Fruit fly (Drosophila melanogaster) whole organism, embryonic: Measurements from ENCODE around the gene CG17717.

Experiments used
- Antp ChIP-seq: fragments of 200-800 bp; sonication (Bioruptor generic); optimal IDR thresholded peaks from 3 replicates; lab custom pipeline; 2016; ENCODE audit warnings: missing biosample characterization, missing genetic modification characterization
- CG10565 ChIP-seq: fragments of 200-800 bp; sonication (Bioruptor generic); optimal IDR thresholded peaks from 3 replicates; lab custom pipeline; 2016; ENCODE audit warnings: missing biosample characterization, mild to moderate bottlenecking, missing genetic modification characterization
- CG11085 ChIP-seq: fragments of 200-800 bp; sonication (Bioruptor generic); IDR thresholded peaks from 2 replicates; pipeline ENCODE4 v1.3.6; 2022; ENCODE audit warnings: missing biosample characterization, missing genetic modification characterization
- CG11093 ChIP-seq: fragments of 200-800 bp; sonication (Bioruptor generic); IDR thresholded peaks from 3 replicates; pipeline ENCODE4 v1.3.6; 2022; ENCODE audit warnings: missing biosample characterization, missing genetic modification characterization
- CG12071 ChIP-seq: fragments of 200-800 bp; sonication (Bioruptor generic); optimal IDR thresholded peaks from 3 replicates; lab custom pipeline; 2018; ENCODE audit warnings: missing biosample characterization, mild to moderate bottlenecking, missing genetic modification characterization
- CG1233 ChIP-seq: fragments of 200-800 bp; sonication (Bioruptor generic); optimal IDR thresholded peaks from 4 replicates; lab custom pipeline; 2018; ENCODE audit warnings: missing biosample characterization, mild to moderate bottlenecking, missing genetic modification characterization
- CG13287 ChIP-seq: fragments of 200-800 bp; sonication (Bioruptor generic); IDR thresholded peaks from 2 replicates; pipeline ENCODE4 v1.3.6; 2022; ENCODE audit warnings: missing biosample characterization, missing genetic modification characterization; ENCODE audit not compliant: partially characterized antibody
- CG15073 ChIP-seq: fragments of 200-800 bp; sonication (Bioruptor generic); optimal IDR thresholded peaks from 2 replicates; lab custom pipeline; 2016; ENCODE audit warnings: missing biosample characterization, missing genetic modification characterization
- CG16779 ChIP-seq: fragments of 200-800 bp; sonication (Bioruptor generic); IDR thresholded peaks from 2 replicates; pipeline ENCODE4 v1.3.6; 2022; ENCODE audit warnings: missing biosample characterization, missing genetic modification characterization
- CG16863 ChIP-seq: fragments of 200-800 bp; sonication (Bioruptor generic); optimal IDR thresholded peaks from 3 replicates; lab custom pipeline; 2016; ENCODE audit warnings: missing biosample characterization, missing genetic modification characterization
- CG1832 ChIP-seq: fragments of 200-800 bp; sonication (Bioruptor generic); optimal IDR thresholded peaks from 2 replicates; lab custom pipeline; 2017; ENCODE audit warnings: missing biosample characterization, mild to moderate bottlenecking, missing genetic modification characterization, inconsistent platforms
- CG2712 ChIP-seq: fragments of 200-800 bp; optimal IDR thresholded peaks from 3 replicates; lab custom pipeline; 2019; ENCODE audit warnings: missing biosample characterization, mild to moderate bottlenecking, missing genetic modification characterization, moderate library complexity
- CG31365 ChIP-seq: fragments of 200-800 bp; sonication (Bioruptor generic); optimal IDR thresholded peaks from 2 replicates; lab custom pipeline; 2018; ENCODE audit warnings: missing biosample characterization, mild to moderate bottlenecking, missing genetic modification characterization
- CG34376 ChIP-seq: fragments of 200-800 bp; sonication (Bioruptor generic); optimal IDR thresholded peaks from 2 replicates; lab custom pipeline; 2018; ENCODE audit warnings: missing biosample characterization, mild to moderate bottlenecking, missing genetic modification characterization
- CG8478 ChIP-seq: fragments of >200 bp; optimal IDR thresholded peaks from 2 replicates; lab custom pipeline; 2018
- D19A ChIP-seq: fragments of 200-800 bp; optimal IDR thresholded peaks from 3 replicates; lab custom pipeline; 2019; ENCODE audit warnings: missing biosample characterization, mild to moderate bottlenecking, missing genetic modification characterization, moderate library complexity
- D19B ChIP-seq: fragments of 200-800 bp; sonication (Bioruptor generic); optimal IDR thresholded peaks from 2 replicates; lab custom pipeline; 2017; ENCODE audit warnings: missing biosample characterization, mild to moderate bottlenecking, missing genetic modification characterization
- Fer1 ChIP-seq: fragments of 200-800 bp; sonication (Bioruptor generic); optimal IDR thresholded peaks from 2 replicates; lab custom pipeline; 2017; ENCODE audit warnings: missing biosample characterization, mild to moderate bottlenecking, missing genetic modification characterization
- Fer2 ChIP-seq: fragments of 200-800 bp; sonication (Bioruptor generic); optimal IDR thresholded peaks from 2 replicates; lab custom pipeline; 2018; ENCODE audit warnings: missing biosample characterization, mild to moderate bottlenecking, missing genetic modification characterization, moderate library complexity
- HHEX ChIP-seq: fragments of 200-800 bp; sonication (Bioruptor generic); optimal IDR thresholded peaks from 3 replicates; lab custom pipeline; 2017; ENCODE audit warnings: missing biosample characterization, mild to moderate bottlenecking, missing genetic modification characterization, missing genetic modification reagents
- HmgZ ChIP-seq: fragments of 200-800 bp; sonication (Bioruptor generic); optimal IDR thresholded peaks from 2 replicates; lab custom pipeline; 2018; ENCODE audit warnings: missing biosample characterization, mild to moderate bottlenecking, missing genetic modification characterization
- Hmx ChIP-seq: fragments of 200-800 bp; sonication (Bioruptor generic); optimal IDR thresholded peaks from 2 replicates; lab custom pipeline; 2016; ENCODE audit warnings: missing biosample characterization, missing genetic modification characterization
- Mad ChIP-seq: fragments of 200-800 bp; sonication (Bioruptor generic); optimal IDR thresholded peaks from 2 replicates; lab custom pipeline; 2016; ENCODE audit warnings: missing biosample characterization, missing genetic modification characterization
- Mrtf ChIP-seq: fragments of 200-800 bp; sonication (Bioruptor generic); IDR thresholded peaks from 3 replicates; pipeline ENCODE4 v1.3.6; 2022; ENCODE audit warnings: missing biosample characterization, missing genetic modification characterization
- Myb ChIP-seq: fragments of 200-800 bp; sonication (Bioruptor generic); optimal IDR thresholded peaks from 2 replicates; lab custom pipeline; 2016; ENCODE audit warnings: missing biosample characterization, missing genetic modification characterization
- Nf-YC ChIP-seq: fragments of 200-800 bp; optimal IDR thresholded peaks from 3 replicates; lab custom pipeline; 2019; ENCODE audit warnings: missing biosample characterization, mild to moderate bottlenecking, missing genetic modification characterization, moderate library complexity
- Oli ChIP-seq: fragments of 200-800 bp; sonication (Bioruptor generic); optimal IDR thresholded peaks from 2 replicates; lab custom pipeline; 2018; ENCODE audit warnings: missing biosample characterization, mild to moderate bottlenecking, missing genetic modification characterization, moderate library complexity
- Opbp ChIP-seq: fragments of 200-800 bp; sonication (Bioruptor generic); IDR thresholded peaks from 3 replicates; pipeline ENCODE4 v1.3.6; 2022; ENCODE audit warnings: missing biosample characterization, missing genetic modification characterization; ENCODE audit not compliant: partially characterized antibody
- Spps ChIP-seq: fragments of 200-800 bp; sonication (Bioruptor generic); optimal IDR thresholded peaks from 2 replicates; lab custom pipeline; 2018; ENCODE audit warnings: missing biosample characterization, mild to moderate bottlenecking, missing genetic modification characterization
- Taf1 ChIP-seq: fragments of 200-800 bp; sonication (Bioruptor generic); IDR thresholded peaks from 2 replicates; pipeline ENCODE4 v1.3.6; 2022; ENCODE audit warnings: missing biosample characterization, missing genetic modification characterization
- ac ChIP-seq: fragments of 200-800 bp; sonication (Bioruptor generic); optimal IDR thresholded peaks from 3 replicates; lab custom pipeline; 2017; ENCODE audit warnings: missing biosample characterization, mild to moderate bottlenecking, missing genetic modification characterization
- bowl ChIP-seq: fragments of 200-800 bp; sonication (Bioruptor generic); IDR thresholded peaks from 2 replicates; pipeline ENCODE4 v1.3.6; 2022; ENCODE audit warnings: missing biosample characterization, missing genetic modification characterization
- dati ChIP-seq: fragments of 200-800 bp; sonication (Bioruptor generic); IDR thresholded peaks from 2 replicates; pipeline ENCODE4 v1.3.6; 2022; ENCODE audit warnings: missing biosample characterization, missing genetic modification characterization
- exex ChIP-seq: fragments of 200-800 bp; sonication (Bioruptor generic); optimal IDR thresholded peaks from 4 replicates; lab custom pipeline; 2018; ENCODE audit warnings: missing biosample characterization, mild to moderate bottlenecking, missing genetic modification characterization, moderate library complexity
- fd102C ChIP-seq: fragments of 200-800 bp; sonication (Bioruptor generic); optimal IDR thresholded peaks from 2 replicates; lab custom pipeline; 2018; ENCODE audit warnings: missing biosample characterization, mild to moderate bottlenecking, missing genetic modification characterization, moderate library complexity
- gfzf ChIP-seq: fragments of 200-800 bp; sonication (Bioruptor generic); optimal IDR thresholded peaks from 2 replicates; lab custom pipeline; 2016; ENCODE audit warnings: missing biosample characterization, mild to moderate bottlenecking, missing genetic modification characterization, moderate library complexity
- gsb ChIP-seq: fragments of 200-800 bp; sonication (Bioruptor generic); IDR thresholded peaks from 2 replicates; pipeline ENCODE4 v1.3.6; 2022; ENCODE audit warnings: missing biosample characterization, missing genetic modification characterization
- jing ChIP-seq: fragments of 200-800 bp; sonication (Bioruptor generic); optimal IDR thresholded peaks from 2 replicates; lab custom pipeline; 2018; ENCODE audit warnings: missing biosample characterization, mild to moderate bottlenecking, missing genetic modification characterization
- lola ChIP-seq, 3 experiments: fragments of >200 bp in 2 of 3; fragments of 200-800 bp in 1 of 3; sonication (Bioruptor generic) in 1 of 3; optimal IDR thresholded peaks; 2 replicates each; lab custom pipeline; 2017 to 2019; ENCODE audit warnings: missing biosample characterization in 3 of 3, missing genetic modification characterization in 3 of 3, mild to moderate bottlenecking in 1 of 3, moderate library complexity in 1 of 3
- maf-S ChIP-seq: fragments of 200-800 bp; sonication (Bioruptor generic); optimal IDR thresholded peaks from 2 replicates; lab custom pipeline; 2016; ENCODE audit warnings: missing biosample characterization, missing genetic modification characterization
- mirr ChIP-seq: fragments of 200-800 bp; sonication (Bioruptor generic); optimal IDR thresholded peaks from 3 replicates; lab custom pipeline; 2018; ENCODE audit warnings: missing biosample characterization, mild to moderate bottlenecking, missing genetic modification characterization
- onecut ChIP-seq: fragments of 200-800 bp; sonication (Bioruptor generic); IDR thresholded peaks from 2 replicates; pipeline ENCODE4 v1.3.6; 2022; ENCODE audit warnings: missing biosample characterization, missing genetic modification characterization
- pb ChIP-seq: fragments of 200-800 bp; sonication (Bioruptor generic); optimal IDR thresholded peaks from 3 replicates; lab custom pipeline; 2016; ENCODE audit warnings: missing biosample characterization, missing genetic modification characterization
- pros ChIP-seq: fragments of 200-800 bp; sonication (Bioruptor generic); optimal IDR thresholded peaks from 3 replicates; lab custom pipeline; 2019; ENCODE audit warnings: missing biosample characterization, mild to moderate bottlenecking, missing genetic modification characterization, moderate library complexity
- pum ChIP-seq: fragments of 200-800 bp; sonication (Bioruptor generic); optimal IDR thresholded peaks from 2 replicates; lab custom pipeline; 2016; ENCODE audit warnings: missing biosample characterization, missing genetic modification characterization
- pzg ChIP-seq: fragments of 200-800 bp; sonication (Bioruptor generic); optimal IDR thresholded peaks from 3 replicates; lab custom pipeline; 2018; ENCODE audit warnings: missing biosample characterization, mild to moderate bottlenecking, missing genetic modification characterization, moderate library complexity
- run ChIP-seq: fragments of 200-800 bp; sonication (Bioruptor generic); optimal IDR thresholded peaks from 3 replicates; lab custom pipeline; 2018; ENCODE audit warnings: missing biosample characterization, mild to moderate bottlenecking, missing genetic modification characterization
- sens-2 ChIP-seq: fragments of 200-800 bp; sonication (Bioruptor generic); IDR thresholded peaks from 2 replicates; pipeline ENCODE4 v1.3.6; 2022; ENCODE audit warnings: missing biosample characterization, missing genetic modification characterization
- sim ChIP-seq: fragments of 200-800 bp; sonication (Bioruptor generic); IDR thresholded peaks from 2 replicates; pipeline ENCODE4 v1.3.6; 2022; ENCODE audit warnings: missing biosample characterization, missing genetic modification characterization
- slou ChIP-seq: fragments of 200-800 bp; sonication (Bioruptor generic); optimal IDR thresholded peaks from 3 replicates; lab custom pipeline; 2016; ENCODE audit warnings: missing biosample characterization, missing genetic modification characterization
- tin ChIP-seq: fragments of 200-800 bp; sonication (Bioruptor generic); optimal IDR thresholded peaks from 3 replicates; lab custom pipeline; 2016; ENCODE audit warnings: missing biosample characterization, missing genetic modification characterization

The CG17717 gene

DNA sequence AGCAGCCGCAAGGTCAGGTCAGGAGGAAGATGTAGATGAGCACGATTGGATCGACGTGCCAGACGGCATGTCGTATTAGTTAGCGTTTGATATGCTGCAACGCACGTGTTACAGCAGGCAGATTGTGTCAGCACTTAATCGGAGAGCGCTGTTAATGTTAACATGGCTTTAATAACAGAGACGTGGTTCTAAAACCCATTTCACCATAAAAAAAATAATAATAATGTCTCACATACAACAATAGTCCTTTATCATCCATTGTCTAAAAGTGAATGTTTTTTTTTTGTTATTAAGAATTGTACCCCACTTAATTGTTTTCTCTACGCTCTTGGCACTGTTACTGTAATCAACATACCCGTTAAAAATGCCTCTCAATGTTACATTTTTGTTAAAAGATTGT lies 10.1 kb downstream of the CG17717 start (continued):
- TF ChIP-seq ac (GFP tag; lab: Kevin White, UChicago) (no peak), D19B (GFP tag; lab: Kevin White, UChicago) (peak; percentile 85), CG34376 (GFP tag; lab: Kevin White, UChicago) (peak; percentile 37), Mad (GFP tag; lab: Kevin White, UChicago) (peak; percentile 1), sim (GFP tag; lab: Robert Waterston, UW) (peak; percentile 91), gsb (GFP tag; lab: Robert Waterston, UW) (peak; percentile 97), Hmx (GFP tag; lab: Kevin White, UChicago) (peak; percentile 66), pum (peak; percentile 84), Nf-YC (tag; lab: Kevin White, UChicago) (no peak), CG31365 (tag; lab: Kevin White, UChicago) (peak; percentile 64), dati (GFP tag; lab: Robert Waterston, UW) (peak; percentile 94), bowl (GFP tag; lab: Robert Waterston, UW) (peak; percentile 93), Mrtf (GFP tag; lab: Robert Waterston, UW) (peak; percentile 97), CG13287 (no peak), Opbp (GFP tag; lab: Robert Waterston, UW) (0 out of 3 replicates have a peak, but pooled peaks have one; percentile 43), mirr (GFP tag; lab: Kevin White, UChicago) (peak; percentile 50), Antp (peak; percentile 91), pb (GFP tag; lab: Kevin White, UChicago) (peak; percentile 66), maf-S (GFP tag; lab: Kevin White, UChicago) (no peak), Fer1 (GFP tag; lab: Kevin White, UChicago) (peak; percentile 85), HmgZ (tag; lab: Kevin White, UChicago) (peak; percentile 22), CG10565 (GFP tag; lab: Kevin White, UChicago) (peak; percentile 76), CG11093 (peak; percentile 92), CG11085 (GFP tag; lab: Robert Waterston, UW) (peak; percentile 97), gfzf (GFP tag; lab: Kevin White, UChicago) (peak; percentile 20), exex (tag; lab: Kevin White, UChicago) (peak; percentile 71), onecut (GFP tag; lab: Robert Waterston, UW) (peak; percentile 90), CG15073 (GFP tag; lab: Kevin White, UChicago) (no peak), lola (GFP tag; optimal IDR thresholded peaks at IDR 0.05; lab: Kevin White, UChicago) (no peak), CG16863 (GFP tag; lab: Kevin White, UChicago) (no peak), Oli (peak; percentile 55), tin (GFP tag; lab: Kevin White, UChicago) (peak; percentile 75), HHEX (peak; percentile 88), Myb (GFP tag; lab: Kevin White, UChicago) (peak; percentile 73), sens-2 (GFP tag; lab: Robert Waterston, UW) (peak; percentile 96), slou (GFP tag; lab: Kevin White, UChicago) (peak; percentile 73), CG2712 (tag; lab: Kevin White, UChicago) (peak; percentile 82), CG8478 (lab: Kevin White, UChicago) (no peak), CG16779 (peak; percentile 91), CG1233 (GFP tag; lab: Kevin White, UChicago) (peak; percentile 86), pzg (GFP tag; lab: Kevin White, UChicago) (peak; percentile 72), Spps (tag; lab: Kevin White, UChicago) (peak; percentile 58), pros (GFP tag; lab: Kevin White, UChicago) (no peak), jing (GFP tag; lab: Kevin White, UChicago) (no peak), D19A (tag; lab: Kevin White, UChicago) (peak; percentile 48), Fer2 (tag; lab: Kevin White, UChicago) (peak; percentile 81), run (no peak), CG12071 (GFP tag; lab: Kevin White, UChicago) (peak; percentile 78), Taf1 (GFP tag; lab: Robert Waterston, UW) (peak; percentile 97), CG1832 (GFP tag; lab: Kevin White, UChicago) (no peak), fd102C (GFP tag; lab: Kevin White, UChicago) (no peak)
